Fruit fly (Drosophila melanogaster): ENCODE measurements around the gene CG2201.

CG2201 gene

DNA sequence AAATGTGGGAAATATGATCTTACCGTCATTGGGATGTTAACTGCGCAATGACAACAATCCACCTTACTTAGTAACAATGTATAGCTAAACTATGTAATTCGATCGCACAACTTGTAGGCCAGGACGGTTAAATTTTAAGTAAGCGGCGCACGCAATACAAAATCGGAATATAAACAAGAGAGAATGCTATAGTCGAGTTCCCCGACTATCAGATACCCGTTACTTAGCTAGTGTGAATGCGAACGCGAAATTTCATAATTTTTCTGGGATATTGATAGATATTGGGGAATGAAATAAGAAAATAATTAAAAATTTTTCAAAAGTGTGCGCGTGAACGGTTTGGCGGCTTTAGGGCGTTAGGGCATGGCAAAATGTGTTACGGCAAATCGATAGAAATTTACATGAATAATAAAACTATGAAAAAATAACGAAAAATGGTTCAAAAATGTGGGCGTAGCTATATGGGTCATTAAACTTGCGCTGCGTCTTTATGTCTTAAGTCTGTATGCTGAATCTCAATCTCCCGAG is 1.8 kb downstream of the CG2201 start:
- TF ChIP-seq lola (GFP tag; optimal IDR thresholded peaks at IDR 0.05): peak; percentile 11
- TF ChIP-seq Dfd (GFP tag; optimal IDR thresholded peaks at IDR 0.05): peak; percentile 94
- no peak for TF ChIP-seq foxo (GFP tag; optimal IDR thresholded peaks at IDR 0.05)
- no peak for TF ChIP-seq OdsH (GFP tag; optimal IDR thresholded peaks at IDR 0.05)
- TF ChIP-seq dmrt93B (GFP tag; optimal IDR thresholded peaks at IDR 0.05): no peak
- no peak for TF ChIP-seq jim (GFP tag; optimal IDR thresholded peaks at IDR 0.05)

dm6 chr2L:21620527-21620926 is 3.4 kb downstream of the CG2201 start:
- TF ChIP-seq CG32264 (GFP tag; optimal IDR thresholded peaks at IDR 0.05) (no peak), dsf (GFP tag; optimal IDR thresholded peaks at IDR 0.05; ENCODE audit: borderline replicate concordance) (no peak), Jra (GFP tag; optimal IDR thresholded peaks at IDR 0.05) (no peak), Dif (GFP tag; optimal IDR thresholded peaks at IDR 0.05; ENCODE audit: partially characterized antibody) (no peak), Hnf4 (GFP tag; optimal IDR thresholded peaks at IDR 0.05) (no peak), CG9705 (GFP tag; optimal IDR thresholded peaks at IDR 0.05) (no peak)

DNA sequence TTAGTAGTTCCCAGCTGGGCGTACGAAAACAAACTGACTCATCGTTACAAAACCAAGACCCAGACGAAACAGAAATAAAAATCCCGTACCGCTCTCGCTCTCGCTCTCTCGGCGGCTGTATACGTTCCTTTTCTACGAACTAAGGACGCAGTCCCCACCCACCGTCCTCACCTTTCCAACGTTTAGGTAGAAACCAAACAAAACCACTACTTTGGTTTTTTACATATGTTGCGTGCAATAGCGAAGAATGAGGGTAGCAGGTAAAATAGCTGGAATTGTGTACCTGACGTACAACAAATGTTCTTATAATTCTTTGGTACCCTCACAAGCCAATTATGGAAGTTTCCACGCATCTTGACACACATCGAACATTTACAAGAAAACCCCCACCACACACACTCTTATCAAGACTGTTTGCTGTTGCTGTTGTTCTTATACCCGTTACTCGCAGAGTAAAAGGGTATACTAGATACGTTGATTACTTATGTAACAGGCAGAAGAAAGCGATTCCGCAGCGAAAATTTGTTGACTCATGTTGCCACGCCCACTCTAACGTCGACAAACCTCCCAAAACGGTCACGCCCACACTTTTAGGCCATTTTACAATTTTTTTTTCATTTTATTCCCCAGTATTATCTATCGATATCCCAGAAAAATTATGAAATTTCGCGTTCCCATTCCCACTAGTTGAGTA is 5.0 kb downstream of the CG2201 start:
- TF ChIP-seq Dfd (GFP tag; optimal IDR thresholded peaks at IDR 0.05) (peak; percentile 59), Dif (GFP tag; optimal IDR thresholded peaks at IDR 0.05; ENCODE audit: partially characterized antibody) (no peak)

- TF ChIP-seq dmrt93B (GFP tag; optimal IDR thresholded peaks at IDR 0.05) (no peak), ey (GFP tag; optimal IDR thresholded peaks at IDR 0.05) (no peak), dl (GFP tag; optimal IDR thresholded peaks at IDR 0.05; ENCODE audit: insufficient read depth in 1 of 2, partially characterized antibody in 2 of 2) (no peak), sv (GFP tag; optimal IDR thresholded peaks at IDR 0.05) (no peak), OdsH (GFP tag; optimal IDR thresholded peaks at IDR 0.05) (no peak), Hr78 (GFP tag; optimal IDR thresholded peaks at IDR 0.05) (no peak), N (GFP tag; optimal IDR thresholded peaks at IDR 0.05) (no peak), Vsx2 (GFP tag; optimal IDR thresholded peaks at IDR 0.05; ENCODE audit: partially characterized antibody) (no peak)
Observed at dm6 chr2L:21617949-21618348, 5.9 kb downstream of the CG2201 start.

dm6 chr2L:21589323-21589722 is 34.6 kb downstream of the CG2201 start, which contains the start of gene nompB:
Gene nompB (minus strand): TSS chr2L:21589423.
- no peak for TF ChIP-seq Rel (GFP tag; optimal IDR thresholded peaks at IDR 0.05)
- no peak for TF ChIP-seq Rel (tag; optimal IDR thresholded peaks at IDR 0.05)
- TF ChIP-seq fru (GFP tag; optimal IDR thresholded peaks at IDR 0.05): no peak

DNA sequence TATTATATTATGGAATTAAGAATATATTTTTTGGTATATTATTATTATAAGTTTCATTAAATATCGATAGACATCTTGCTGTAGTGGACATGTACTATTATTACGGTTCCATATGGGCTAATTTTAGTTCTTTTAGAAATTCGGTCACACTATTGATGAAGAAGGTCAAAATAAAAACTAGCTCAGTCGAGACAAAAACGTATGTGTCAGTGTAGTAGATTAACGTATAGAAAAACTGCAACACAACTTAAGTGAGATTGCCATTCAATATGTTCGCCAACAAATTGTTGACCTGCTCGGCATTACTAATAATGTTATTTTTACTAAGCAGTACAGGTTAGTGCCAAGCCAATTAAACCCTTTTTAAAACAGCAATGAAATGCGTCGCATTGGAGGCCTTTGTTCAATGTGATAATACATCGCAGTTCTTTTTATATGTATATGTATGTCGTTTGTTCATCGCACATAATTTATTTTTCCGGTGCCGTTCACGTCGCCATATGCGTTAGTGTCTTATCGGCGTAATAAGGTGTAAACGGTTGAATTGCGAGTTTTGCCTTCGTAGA is 50.6 kb downstream of the CG2201 start, which contains the start of gene Lamp1:
TSS of gene Lamp1 (plus strand) at position 164 of the 566 bp plus-strand sequence.
- no peak for TF ChIP-seq sage (GFP tag; optimal IDR thresholded peaks at IDR 0.05)
- peak; percentile 4 for TF ChIP-seq rgr (GFP tag; optimal IDR thresholded peaks at IDR 0.05)
- no peak for TF ChIP-seq CG32264 (GFP tag; optimal IDR thresholded peaks at IDR 0.05)
- TF ChIP-seq lola (GFP tag; optimal IDR thresholded peaks at IDR 0.05): no peak
- TF ChIP-seq br (GFP tag; optimal IDR thresholded peaks at IDR 0.05): peak; percentile 21
- no peak for TF ChIP-seq h (GFP tag; optimal IDR thresholded peaks at IDR 0.05)
- TF ChIP-seq dsf (GFP tag; optimal IDR thresholded peaks at IDR 0.05; ENCODE audit: borderline replicate concordance): no peak
- no peak for TF ChIP-seq brk (GFP tag; optimal IDR thresholded peaks at IDR 0.05)
- no peak for TF ChIP-seq psq (GFP tag; optimal IDR thresholded peaks at IDR 0.05)
- TF ChIP-seq sv (GFP tag; optimal IDR thresholded peaks at IDR 0.05): no peak
- peak; percentile 45 for TF ChIP-seq N (GFP tag; optimal IDR thresholded peaks at IDR 0.05)
- TF ChIP-seq Hnf4 (GFP tag; optimal IDR thresholded peaks at IDR 0.05): no peak
- TF ChIP-seq Rel (GFP tag; optimal IDR thresholded peaks at IDR 0.05): no peak
- TF ChIP-seq Rel (tag; optimal IDR thresholded peaks at IDR 0.05): no peak
- peak; percentile 29 for TF ChIP-seq Hr78 (GFP tag; optimal IDR thresholded peaks at IDR 0.05)
- TF ChIP-seq Sp1 (GFP tag; optimal IDR thresholded peaks at IDR 0.05): no peak
- no peak for TF ChIP-seq fru (GFP tag; optimal IDR thresholded peaks at IDR 0.05)
- TF ChIP-seq pan (optimal IDR thresholded peaks at IDR 0.05): no peak
- no peak for TF ChIP-seq Dif (GFP tag; optimal IDR thresholded peaks at IDR 0.05; ENCODE audit: partially characterized antibody)
- no peak for TF ChIP-seq Hr83 (GFP tag; optimal IDR thresholded peaks at IDR 0.05; ENCODE audit: poor library complexity, severe bottlenecking)
- TF ChIP-seq usp (GFP tag; optimal IDR thresholded peaks at IDR 0.05): no peak
- no peak for TF ChIP-seq Dfd (GFP tag; optimal IDR thresholded peaks at IDR 0.05)
- TF ChIP-seq woc (GFP tag; optimal IDR thresholded peaks at IDR 0.05): no peak
- TF ChIP-seq Myc (optimal IDR thresholded peaks at IDR 0.05): peak; percentile 6
- TF ChIP-seq foxo (GFP tag; optimal IDR thresholded peaks at IDR 0.05): no peak
- no peak for TF ChIP-seq Mio (GFP tag; optimal IDR thresholded peaks at IDR 0.05)
- no peak for TF ChIP-seq tai (GFP tag; optimal IDR thresholded peaks at IDR 0.05)
- TF ChIP-seq dl (GFP tag; optimal IDR thresholded peaks at IDR 0.05; ENCODE audit: insufficient read depth in 1 of 2, partially characterized antibody in 2 of 2): no peak
- no peak for TF ChIP-seq jim (GFP tag; optimal IDR thresholded peaks at IDR 0.05)
- no peak for TF ChIP-seq OdsH (GFP tag; optimal IDR thresholded peaks at IDR 0.05)
- no peak for TF ChIP-seq CG9705 (GFP tag; optimal IDR thresholded peaks at IDR 0.05)
- TF ChIP-seq ey (GFP tag; optimal IDR thresholded peaks at IDR 0.05): no peak
- peak; percentile 38 for TF ChIP-seq HLH106 (tag; optimal IDR thresholded peaks at IDR 0.05)
